Fruit fly (Drosophila melanogaster): ENCODE results near the gene sn.
A peak's percentile ranks its signal among the peaks of the same experiment; 100 is the strongest.

sn gene

dm6 chrX:7975516-7976257, 11.9 kb downstream of the sn start (continued):
- no peak for TF ChIP-seq cad (GFP tag; optimal IDR thresholded peaks at IDR 0.05)
- no peak for TF ChIP-seq ato (GFP tag; IDR thresholded peaks at IDR 0.05; ENCODE audit: partially characterized antibody)
- TF ChIP-seq Nf-YC (tag; optimal IDR thresholded peaks at IDR 0.05), result no peak
- TF ChIP-seq fu2 (GFP tag; optimal IDR thresholded peaks at IDR 0.05), result no peak
- no peak for TF ChIP-seq CG11093 (GFP tag; IDR thresholded peaks at IDR 0.05)
- TF ChIP-seq CG4404 (GFP tag; IDR thresholded peaks at IDR 0.05), result no peak
- no peak for TF ChIP-seq Dfd (GFP tag; optimal IDR thresholded peaks at IDR 0.05)
- TF ChIP-seq CG1647 (GFP tag; optimal IDR thresholded peaks at IDR 0.05), result no peak
- no peak for TF ChIP-seq wdn (GFP tag; IDR thresholded peaks at IDR 0.05)
- no peak for TF ChIP-seq CG32767 (GFP tag; IDR thresholded peaks at IDR 0.05)
- peak; percentile 2 for TF ChIP-seq dmrt11E (tag; optimal IDR thresholded peaks at IDR 0.05)
- TF ChIP-seq sc (optimal IDR thresholded peaks at IDR 0.05), result no peak
- TF ChIP-seq sc (GFP tag; optimal IDR thresholded peaks at IDR 0.05), result no peak
- TF ChIP-seq CG17568 (GFP tag; optimal IDR thresholded peaks at IDR 0.05), result no peak
- no peak for TF ChIP-seq da (GFP tag; optimal IDR thresholded peaks at IDR 0.05)
- TF ChIP-seq scrt (GFP tag; optimal IDR thresholded peaks at IDR 0.05), result no peak
- TF ChIP-seq CG5180 (GFP tag; optimal IDR thresholded peaks at IDR 0.05), result no peak
- no peak for TF ChIP-seq gcm (GFP tag; optimal IDR thresholded peaks at IDR 0.05)
- no peak for TF ChIP-seq Stat92E (GFP tag; optimal IDR thresholded peaks at IDR 0.05)
- no peak for TF ChIP-seq Side (GFP tag; optimal IDR thresholded peaks at IDR 0.05)
- no peak for TF ChIP-seq dm (GFP tag; optimal IDR thresholded peaks at IDR 0.05)
- no peak for TF ChIP-seq org-1 (GFP tag; optimal IDR thresholded peaks at IDR 0.05)
- no peak for TF ChIP-seq Scr (GFP tag; IDR thresholded peaks at IDR 0.05; ENCODE audit: partially characterized antibody)
- TF ChIP-seq Vsx1 (GFP tag; optimal IDR thresholded peaks at IDR 0.05), result no peak
- TF ChIP-seq CG33557 (GFP tag; optimal IDR thresholded peaks at IDR 0.05), result no peak
- no peak for TF ChIP-seq Sry-β (GFP tag; optimal IDR thresholded peaks at IDR 0.05)
- TF ChIP-seq ATbp (GFP tag; optimal IDR thresholded peaks at IDR 0.05), result peak; percentile 34
- no peak for TF ChIP-seq toy (GFP tag; IDR thresholded peaks at IDR 0.05)
- TF ChIP-seq CG14014 (GFP tag; IDR thresholded peaks at IDR 0.05), result no peak
- TF ChIP-seq insv (GFP tag; optimal IDR thresholded peaks at IDR 0.05), result no peak
- no peak for TF ChIP-seq CG11695 (GFP tag; IDR thresholded peaks at IDR 0.05)
- no peak for TF ChIP-seq repo (GFP tag; optimal IDR thresholded peaks at IDR 0.05)
- no peak for TF ChIP-seq kay (GFP tag; optimal IDR thresholded peaks at IDR 0.05)
- TF ChIP-seq CG8281 (tag; optimal IDR thresholded peaks at IDR 0.05), result no peak
- TF ChIP-seq gt (GFP tag; IDR thresholded peaks at IDR 0.05), result no peak
- TF ChIP-seq CG6175 (GFP tag; IDR thresholded peaks at IDR 0.05), result no peak
- TF ChIP-seq Dek (tag; optimal IDR thresholded peaks at IDR 0.05), result no peak
- TF ChIP-seq Sry-δ (GFP tag; optimal IDR thresholded peaks at IDR 0.05), result no peak
- no peak for TF ChIP-seq emc (GFP tag; optimal IDR thresholded peaks at IDR 0.05)
- TF ChIP-seq CG12155 (GFP tag; optimal IDR thresholded peaks at IDR 0.05), result no peak
- TF ChIP-seq CG30431 (GFP tag; optimal IDR thresholded peaks at IDR 0.05), result no peak
- no peak for TF ChIP-seq tna (GFP tag; IDR thresholded peaks at IDR 0.05; ENCODE audit: partially characterized antibody)
- no peak for TF ChIP-seq slbo (GFP tag; IDR thresholded peaks at IDR 0.05)
- no peak for TF ChIP-seq prd (optimal IDR thresholded peaks at IDR 0.05)
- TF ChIP-seq prd (GFP tag; IDR thresholded peaks at IDR 0.05), result peak; percentile 66; the same call in 2 of the 3 replicates
- no peak for TF ChIP-seq so (GFP tag; IDR thresholded peaks at IDR 0.05)
- no peak for TF ChIP-seq CG7372 (GFP tag; IDR thresholded peaks at IDR 0.05)
- no peak for TF ChIP-seq hb (GFP tag; IDR thresholded peaks at IDR 0.05; ENCODE audit: partially characterized antibody)
- peak; percentile 74 for TF ChIP-seq ci (GFP tag; IDR thresholded peaks at IDR 0.05)
- peak; percentile 36 for TF ChIP-seq ind (GFP tag; optimal IDR thresholded peaks at IDR 0.05)
- TF ChIP-seq CG9437 (GFP tag; optimal IDR thresholded peaks at IDR 0.05), result no peak

Measured in whole organism, embryonic.